Worm (Caenorhabditis elegans) whole organism, L2 larva: ENCODE data around the gene ule-5.

ENCODE experiments used
- C34F6.9 ChIP-seq: fragments of 150-350 bp; optimal IDR thresholded peaks from 2 replicates; lab custom pipeline; 2014; ENCODE audit warnings: missing biosample characterization, missing genetic modification characterization
- R02D3.7 ChIP-seq: fragments of 150-350 bp; optimal IDR thresholded peaks from 2 replicates; lab custom pipeline; 2014; ENCODE audit warnings: missing biosample characterization, missing genetic modification characterization
- Y55F3AM.14 ChIP-seq: fragments of 200-800 bp; sonication (Bioruptor generic); optimal IDR thresholded peaks from 2 replicates; lab custom pipeline; 2018; ENCODE audit warnings: mild to moderate bottlenecking, missing genetic modification characterization, missing compliant biosample characterization
- ZK546.5 ChIP-seq: sonication (generic microtip); optimal IDR thresholded peaks from 2 replicates; lab custom pipeline; 2017; ENCODE audit warnings: missing biosample characterization, missing genetic modification characterization
- alr-1 ChIP-seq: fragments of 150-350 bp; optimal IDR thresholded peaks from 2 replicates; lab custom pipeline; 2014; ENCODE audit warnings: missing biosample characterization, missing genetic modification characterization
- blmp-1 ChIP-seq: sonication (generic microtip); optimal IDR thresholded peaks from 2 replicates; lab custom pipeline; 2017; ENCODE audit warnings: missing genetic modification characterization, mild to moderate bottlenecking, missing compliant biosample characterization, antibody characterized with exemption, moderate library complexity; ENCODE audit not compliant: insufficient read depth
- ceh-82 ChIP-seq: fragments of 150-350 bp; optimal IDR thresholded peaks from 2 replicates; lab custom pipeline; 2014; ENCODE audit warnings: missing biosample characterization, missing genetic modification characterization
- crh-2 ChIP-seq: sonication (generic microtip); optimal IDR thresholded peaks from 2 replicates; lab custom pipeline; 2017; ENCODE audit warnings: missing biosample characterization, missing genetic modification characterization
- dmd-4 ChIP-seq: sonication (generic microtip); optimal IDR thresholded peaks from 2 replicates; lab custom pipeline; 2017; ENCODE audit warnings: missing biosample characterization, missing genetic modification characterization
- egl-27 ChIP-seq: sonication (generic microtip); optimal IDR thresholded peaks from 3 replicates; lab custom pipeline; 2017; ENCODE audit warnings: missing biosample characterization, missing genetic modification reagents, missing genetic modification characterization
- elt-3 ChIP-seq: sonication (generic microtip); optimal IDR thresholded peaks from 2 replicates; lab custom pipeline; 2017; ENCODE audit warnings: missing biosample characterization, missing genetic modification characterization
- fos-1 ChIP-seq: fragments of 150-350 bp; optimal IDR thresholded peaks from 2 replicates; lab custom pipeline; 2014; ENCODE audit warnings: missing biosample characterization, missing genetic modification characterization
- gmeb-1 ChIP-seq: fragments of 150-350 bp; optimal IDR thresholded peaks from 2 replicates; lab custom pipeline; 2014; ENCODE audit warnings: missing biosample characterization, missing genetic modification characterization
- lin-11 ChIP-seq: fragments of 150-350 bp; sonication (generic microtip); optimal IDR thresholded peaks from 2 replicates; lab custom pipeline; 2014; ENCODE audit warnings: missing biosample characterization, missing genetic modification characterization, inconsistent platforms, mixed read lengths
- lsy-2 ChIP-seq, 2 experiments: fragments of 150-350 bp in 1 of 2; sonication (generic microtip) in 1 of 2; optimal IDR thresholded peaks; 2 replicates each; lab custom pipeline; 2014 to 2017; ENCODE audit warnings: missing biosample characterization in 2 of 2, missing genetic modification characterization in 2 of 2
- mdl-1 ChIP-seq, 2 experiments: fragments of 150-350 bp in 1 of 2; sonication (generic microtip) in 1 of 2; optimal IDR thresholded peaks; 2 replicates each; lab custom pipeline; 2017; ENCODE audit warnings: missing biosample characterization in 2 of 2, missing genetic modification characterization in 2 of 2
- nhr-10 ChIP-seq: sonication (generic microtip); optimal IDR thresholded peaks from 2 replicates; lab custom pipeline; 2017; ENCODE audit warnings: missing biosample characterization, missing genetic modification characterization
- nhr-11 ChIP-seq: fragments of 150-350 bp; optimal IDR thresholded peaks from 2 replicates; lab custom pipeline; 2014; ENCODE audit warnings: missing biosample characterization, missing genetic modification characterization
- nhr-12 ChIP-seq: fragments of 150-350 bp; optimal IDR thresholded peaks from 2 replicates; lab custom pipeline; 2014; ENCODE audit warnings: missing biosample characterization, missing genetic modification characterization
- nhr-21 ChIP-seq: fragments of 150-350 bp; optimal IDR thresholded peaks from 2 replicates; lab custom pipeline; 2014; ENCODE audit warnings: missing biosample characterization, missing genetic modification characterization
- nhr-23 ChIP-seq: fragments of 150-350 bp; optimal IDR thresholded peaks from 2 replicates; lab custom pipeline; 2014; ENCODE audit warnings: missing biosample characterization, missing genetic modification reagents, missing genetic modification characterization
- nhr-237 ChIP-seq: fragments of 150-350 bp; optimal IDR thresholded peaks from 2 replicates; lab custom pipeline; 2014; ENCODE audit warnings: missing biosample characterization, missing genetic modification characterization
- nhr-25 ChIP-seq: fragments of 150-350 bp; sonication (generic microtip); optimal IDR thresholded peaks from 3 replicates; lab custom pipeline; 2014; ENCODE audit warnings: missing biosample characterization, missing genetic modification characterization
- nhr-6 ChIP-seq: fragments of 150-350 bp; optimal IDR thresholded peaks from 2 replicates; lab custom pipeline; 2014; ENCODE audit warnings: missing biosample characterization, missing genetic modification characterization
- nhr-77 ChIP-seq: fragments of 150-350 bp; optimal IDR thresholded peaks from 2 replicates; lab custom pipeline; 2014; ENCODE audit warnings: missing biosample characterization, missing genetic modification characterization
- peb-1 ChIP-seq: fragments of 150-350 bp; optimal IDR thresholded peaks from 2 replicates; lab custom pipeline; 2014; ENCODE audit warnings: missing biosample characterization, missing genetic modification characterization
- skn-1 ChIP-seq: sonication (generic microtip); optimal IDR thresholded peaks from 2 replicates; lab custom pipeline; 2017; ENCODE audit warnings: missing biosample characterization, missing genetic modification characterization
- sma-3 ChIP-seq: sonication (generic microtip); optimal IDR thresholded peaks from 2 replicates; lab custom pipeline; 2016; ENCODE audit warnings: missing genetic modification reagents, missing genetic modification characterization, missing compliant biosample characterization
- snpc-4 ChIP-seq: fragments of 150-350 bp; optimal IDR thresholded peaks from 2 replicates; lab custom pipeline; 2014; ENCODE audit warnings: missing biosample characterization, missing genetic modification characterization
- unc-55 ChIP-seq: fragments of 150-350 bp; sonication (generic microtip); optimal IDR thresholded peaks from 3 replicates; lab custom pipeline; 2014; ENCODE audit warnings: missing biosample characterization, missing genetic modification reagents, missing genetic modification characterization
- zag-1 ChIP-seq: fragments of 150-350 bp; optimal IDR thresholded peaks from 2 replicates; lab custom pipeline; 2014; ENCODE audit warnings: missing biosample characterization, missing genetic modification characterization
- ztf-1 ChIP-seq: fragments of 200-800 bp; sonication (Bioruptor generic); conservative IDR thresholded peaks from 2 replicates; pipeline ENCODE4 v1.3.6; 2022; ENCODE audit warnings: missing genetic modification characterization, missing compliant biosample characterization
- ztf-11 ChIP-seq: sonication (generic microtip); optimal IDR thresholded peaks from 2 replicates; lab custom pipeline; 2017; ENCODE audit warnings: missing biosample characterization, missing genetic modification characterization
- ztf-4 ChIP-seq: fragments of 150-350 bp; optimal IDR thresholded peaks from 2 replicates; lab custom pipeline; 2014; ENCODE audit warnings: missing biosample characterization, missing genetic modification characterization

The ule-5 gene

DNA sequence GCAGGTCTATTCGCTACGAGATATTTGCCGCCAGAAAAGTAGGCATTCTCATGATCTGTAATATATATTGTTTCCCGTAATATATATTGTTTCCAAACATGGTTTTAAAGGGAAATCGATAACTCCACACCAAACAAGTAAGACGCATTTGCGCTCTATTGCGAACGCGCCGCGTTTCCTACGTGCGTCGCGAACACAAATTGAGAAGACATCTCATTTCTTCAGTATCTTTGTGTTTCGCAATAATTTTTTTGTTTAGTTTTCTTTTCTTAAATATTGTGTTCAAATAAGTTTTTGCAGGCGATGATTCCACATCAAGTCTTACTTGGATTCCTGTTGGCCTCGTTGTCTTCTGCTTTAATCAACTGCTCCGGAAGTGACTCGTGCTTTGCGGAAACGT lies 17.8 kb upstream of the ule-5 start, which contains the start of gene F54F7.6:
TSS of gene F54F7.6 (plus strand) at position 301 of the 400 bp plus-strand sequence.
- no peak for TF ChIP-seq peb-1
- TF ChIP-seq, all 48 proteins: peak for 0

DNA sequence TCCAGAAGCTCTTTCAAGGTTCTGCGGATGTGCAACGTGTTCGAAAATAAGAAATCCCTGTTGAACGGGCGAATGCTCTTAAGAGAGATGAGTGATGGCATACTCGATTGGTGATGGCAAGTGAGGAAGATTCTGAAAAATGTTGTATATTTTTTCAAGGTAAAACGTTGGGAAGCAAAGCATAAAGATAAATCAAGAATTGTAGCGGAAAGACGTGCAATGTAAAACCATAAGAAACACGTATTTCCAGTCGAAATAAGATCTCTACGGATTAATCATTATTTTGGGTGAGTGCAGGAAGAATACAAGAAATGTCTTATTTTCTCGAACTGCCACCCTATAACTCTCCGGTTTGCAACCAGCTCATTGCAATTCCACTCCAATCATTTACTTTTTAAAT lies 13.7 kb upstream of the ule-5 start, which contains the start of gene dot-1.2:
TSS of gene dot-1.2 (minus strand) at position 101 of the 400 bp plus-strand sequence.
- TF ChIP-seq fos-1 (tag; lab: Kevin White, UChicago) (no peak), nhr-12 (no peak), alr-1 (tag; lab: Kevin White, UChicago) (no peak), crh-2 (tag; lab: Kevin White, UChicago) (no peak), nhr-11 (tag; lab: Kevin White, UChicago) (no peak), ztf-4 (no peak), snpc-4 (no peak), ceh-82 (tag; lab: Kevin White, UChicago) (no peak)
- TF ChIP-seq, all 48 proteins: peak for 0

DNA sequence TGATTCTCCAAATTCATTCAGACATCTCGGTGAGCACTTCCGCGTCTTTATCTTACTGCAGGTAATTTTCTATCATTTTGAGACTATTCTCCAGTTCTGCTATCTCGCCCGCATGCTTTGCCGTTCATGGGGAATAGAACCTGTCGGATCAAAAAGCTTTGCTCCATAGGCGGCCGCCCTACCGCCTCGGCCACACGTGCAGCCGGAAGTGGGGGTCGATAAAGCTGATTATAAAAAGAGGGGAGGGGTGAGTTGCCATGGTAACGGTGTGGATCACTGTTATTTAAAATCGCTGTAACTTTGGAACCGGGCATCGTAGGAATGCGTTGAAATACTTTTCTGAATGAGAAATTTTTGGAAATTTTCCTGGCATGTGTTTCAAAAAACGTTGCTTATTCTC lies 12.5 kb upstream of the ule-5 start:
- TF ChIP-seq gmeb-1 (tag; lab: Kevin White, UChicago) (no peak), ztf-11 (tag; lab: Kevin White, UChicago) (no peak), zag-1 (tag; lab: Kevin White, UChicago) (no peak), elt-3 (tag; lab: Kevin White, UChicago) (no peak), nhr-10 (tag; lab: Kevin White, UChicago) (no peak), ZK546.5 (no peak), nhr-23 (no peak), sma-3 (GFP tag; lab: Kevin White, UChicago) (no peak)
- TF ChIP-seq, all 48 proteins: peak for 0

DNA sequence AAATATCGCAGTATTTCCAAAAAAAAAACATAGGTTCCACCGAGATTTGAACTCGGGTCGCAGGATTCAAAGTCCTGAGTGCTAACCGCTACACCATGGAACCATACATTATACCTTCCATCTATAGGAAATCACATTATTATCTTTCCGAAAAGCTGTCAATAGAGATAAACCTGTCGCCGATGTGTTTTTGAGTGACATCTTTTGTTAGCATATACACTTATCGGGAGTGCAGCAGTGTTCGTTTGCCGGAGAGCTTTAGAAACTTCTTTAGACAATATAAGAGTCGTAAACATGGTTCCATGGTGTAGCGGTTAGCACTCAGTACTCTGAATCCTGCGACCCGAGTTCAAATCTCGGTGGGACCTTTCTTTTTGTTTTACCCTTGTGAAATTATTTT lies 10.7 kb upstream of the ule-5 start:
- TF ChIP-seq nhr-25 (tag; lab: Kevin White, UChicago), result no peak
- no peak for TF ChIP-seq sma-3 (GFP tag; lab: Kevin White, UChicago)
- TF ChIP-seq gmeb-1 (tag; lab: Kevin White, UChicago), result no peak
- TF ChIP-seq lin-11 (tag; lab: Kevin White, UChicago), result no peak
- no peak for TF ChIP-seq egl-27 (tag; lab: Kevin White, UChicago)
- no peak for TF ChIP-seq R02D3.7 (tag; lab: Kevin White, UChicago)
- TF ChIP-seq nhr-10 (tag; lab: Kevin White, UChicago), result no peak
- no peak for TF ChIP-seq ztf-4
- no peak for TF ChIP-seq ztf-1
- TF ChIP-seq nhr-12, result no peak
- no peak for TF ChIP-seq mdl-1 (tag; optimal IDR thresholded peaks at IDR 0.05; lab: Kevin White, UChicago)
- TF ChIP-seq lsy-2 (tag; optimal IDR thresholded peaks at IDR 0.05; lab: Kevin White, UChicago), result no peak
- TF ChIP-seq Y55F3AM.14, result no peak
- no peak for TF ChIP-seq ZK546.5
- TF ChIP-seq nhr-6, result no peak
- no peak for TF ChIP-seq unc-55
- TF ChIP-seq ceh-82 (tag; lab: Kevin White, UChicago), result no peak
- no peak for TF ChIP-seq zag-1 (tag; lab: Kevin White, UChicago)
- no peak for TF ChIP-seq blmp-1
- TF ChIP-seq nhr-23, result no peak

DNA sequence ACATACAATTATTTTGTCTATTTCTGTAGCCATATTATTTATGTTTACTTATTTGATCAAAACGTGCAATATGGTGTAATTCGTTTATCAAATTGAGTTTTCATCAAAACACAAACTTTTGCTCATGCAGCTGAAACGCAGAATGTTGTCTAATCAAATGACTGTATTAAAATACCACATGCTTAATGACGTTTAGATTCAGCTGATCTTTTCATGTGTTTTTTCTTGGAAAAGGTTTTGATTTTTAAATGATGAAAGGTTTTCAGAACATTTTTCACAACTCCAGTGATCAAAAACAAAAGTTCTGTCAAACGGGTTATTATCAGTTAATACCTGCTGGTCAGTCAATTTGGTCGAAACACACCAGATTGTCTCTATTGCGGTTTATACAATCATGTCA lies 7.7 kb upstream of the ule-5 start, which contains the start of gene Y62H9A.1:
TSS of gene Y62H9A.1 (plus strand) at position 282 of the 400 bp plus-strand sequence.
- TF ChIP-seq elt-3 (tag; lab: Kevin White, UChicago) (no peak), ZK546.5 (no peak), nhr-77 (tag; lab: Kevin White, UChicago) (no peak), C34F6.9 (tag; lab: Kevin White, UChicago) (no peak), ztf-4 (no peak)

DNA sequence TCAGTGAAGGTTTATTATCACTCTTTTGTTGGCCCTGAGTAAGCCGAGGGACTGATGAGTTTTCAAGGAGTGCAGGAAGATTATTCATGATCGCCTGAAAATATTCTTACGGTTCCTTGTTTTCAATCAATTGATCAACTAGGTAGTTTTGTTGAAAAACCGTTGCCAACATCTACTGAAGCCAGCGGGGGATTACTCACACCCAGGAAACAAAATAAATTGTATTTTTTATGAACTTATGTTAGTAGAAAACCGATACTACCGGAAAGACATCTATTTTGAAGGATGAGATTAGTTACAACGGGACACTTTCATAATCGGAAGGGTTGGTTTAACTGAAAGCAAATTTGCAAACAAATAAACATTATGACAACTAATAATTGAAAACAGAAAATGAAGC lies 4.8 kb upstream of the ule-5 start, which contains the start of gene Y62H9A.2:
TSS of gene Y62H9A.2 (minus strand) at position 101 of the 400 bp plus-strand sequence.
- TF ChIP-seq lin-11 (tag; lab: Kevin White, UChicago) (no peak), snpc-4 (no peak), nhr-23 (no peak), ZK546.5 (no peak), ztf-1 (no peak)
- TF ChIP-seq, all 48 proteins: peak for 0

DNA sequence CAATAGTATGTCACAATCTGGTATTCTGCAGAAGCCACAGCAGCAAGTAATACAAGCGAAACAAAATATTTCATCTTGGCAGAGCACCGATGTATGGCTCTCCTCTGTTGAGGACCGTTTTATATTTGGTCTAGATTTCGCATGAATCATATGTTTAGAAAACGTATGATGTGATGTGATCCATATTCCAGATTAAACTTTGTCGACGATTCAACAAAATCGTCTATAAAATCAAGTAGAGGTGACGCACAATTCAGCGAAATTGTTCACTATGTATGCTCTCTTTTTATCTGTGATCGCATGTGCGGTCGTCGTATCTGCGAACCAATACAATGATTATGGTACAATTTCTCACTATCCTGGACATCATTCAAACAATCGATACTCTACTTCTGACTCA lies 3.1 kb upstream of the ule-5 start, which contains the start of the genes Y62H9A.3 and Y62H9A.4:
TSS of gene Y62H9A.3 (minus strand) at position 101 of the 400 bp plus-strand sequence.
TSS of gene Y62H9A.4 (plus strand) at position 256 of the 400 bp plus-strand sequence.
- TF ChIP-seq ceh-82 (tag; lab: Kevin White, UChicago) (no peak), nhr-21 (tag; lab: Kevin White, UChicago) (no peak), skn-1 (tag; lab: Kevin White, UChicago) (no peak), nhr-12 (no peak), C34F6.9 (tag; lab: Kevin White, UChicago) (no peak), blmp-1 (no peak), dmd-4 (tag; lab: Kevin White, UChicago) (no peak), ztf-11 (tag; lab: Kevin White, UChicago) (no peak), nhr-6 (no peak), nhr-10 (tag; lab: Kevin White, UChicago) (no peak), R02D3.7 (tag; lab: Kevin White, UChicago) (no peak), nhr-11 (tag; lab: Kevin White, UChicago) (no peak), nhr-237 (no peak), unc-55 (no peak), nhr-77 (tag; lab: Kevin White, UChicago) (no peak), ztf-1 (no peak)
